Worm (Caenorhabditis elegans): Measurements from ENCODE around the gene E01G6.2.
"Not testable (repeated sequence)": the region's sequence is repeated elsewhere in the genome, so short reads cannot be mapped to it uniquely, and the experiment has no call there.

The E01G6.2 gene

ce11 chrX:12304231-12304630, 47.8 kb downstream of the E01G6.2 start:
- TF ChIP-seq nhr-237 (tag; optimal IDR thresholded peaks at IDR 0.05) (no peak), arid-1 (GFP tag; conservative IDR thresholded peaks at IDR 0.05) (0 out of 2 replicates have a peak, but pooled peaks have one; percentile 13), ZK337.2 (GFP tag; IDR thresholded peaks at IDR 0.05) (no peak), nhr-77 (tag; optimal IDR thresholded peaks at IDR 0.05) (no peak), T20F7.1 (GFP tag; optimal IDR thresholded peaks at IDR 0.05) (no peak), ceh-44 (GFP tag; IDR thresholded peaks at IDR 0.05) (peak; percentile 47; the same call in 1 of the 2 replicates), zfp-3 (GFP tag; conservative IDR thresholded peaks at IDR 0.05) (no peak), Y105C5A.15 (GFP tag; IDR thresholded peaks at IDR 0.05) (no peak), hmg-1.1 (GFP tag; IDR thresholded peaks at IDR 0.05) (no peak), unc-62 (GFP tag; optimal IDR thresholded peaks at IDR 0.05 in 1 of 2) (no peak), unc-62 (tag; optimal IDR thresholded peaks at IDR 0.05) (no peak), D1046.2 (GFP tag; IDR thresholded peaks at IDR 0.05) (0 out of 2 replicates have a peak, but pooled peaks have one; percentile 31)

- TF ChIP-seq nhr-28 (tag; optimal IDR thresholded peaks at IDR 0.05) (no peak), madf-5 (GFP tag; IDR thresholded peaks at IDR 0.05) (no peak), nhr-102 (tag; optimal IDR thresholded peaks at IDR 0.05) (no peak), gei-8 (GFP tag; optimal IDR thresholded peaks at IDR 0.05) (no peak), zfp-3 (GFP tag; conservative IDR thresholded peaks at IDR 0.05) (no peak), ceh-62 (tag; optimal IDR thresholded peaks at IDR 0.05) (no peak), vab-7 (GFP tag; IDR thresholded peaks at IDR 0.05) (no peak), ces-1 (GFP tag; optimal IDR thresholded peaks at IDR 0.05) (no peak), unc-39 (tag; optimal IDR thresholded peaks at IDR 0.05) (no peak), pqm-1 (tag; optimal IDR thresholded peaks at IDR 0.05) (no peak), lsy-2 (tag; optimal IDR thresholded peaks at IDR 0.05) (no peak), lir-3 (tag; optimal IDR thresholded peaks at IDR 0.05) (no peak), Y48G9A.11 (GFP tag; IDR thresholded peaks at IDR 0.05) (no peak), aha-1 (tag) (no peak), aly-2 (tag; optimal IDR thresholded peaks at IDR 0.05) (no peak)
Measured at ce11 chrX:12306565-12306964, 50.1 kb downstream of the E01G6.2 start, which contains the start of gene phf-32. Gene phf-32, plus strand, starts transcription at chrX:12306865.

DNA sequence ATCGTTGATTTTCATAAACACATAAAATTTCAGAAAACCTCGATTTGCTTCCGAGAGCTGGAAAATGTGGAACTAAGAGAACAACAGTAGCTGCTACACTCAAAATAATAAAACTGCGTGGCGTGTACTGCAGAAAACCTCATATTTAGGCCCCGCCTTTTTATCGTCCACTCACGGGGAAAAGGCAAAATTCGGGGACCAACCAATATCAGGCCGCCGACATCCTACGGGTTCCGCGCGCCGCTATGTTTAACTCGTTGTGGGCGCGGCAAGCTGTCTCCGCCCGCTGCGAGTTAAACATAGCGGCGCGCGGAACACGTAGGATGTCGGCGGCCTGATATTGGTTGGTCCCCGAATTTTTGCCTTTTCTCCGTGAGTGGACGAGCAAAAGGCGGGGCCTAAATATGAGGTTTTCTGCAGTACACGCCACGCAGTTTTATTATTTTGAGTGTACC, 51.6 kb downstream of the E01G6.2 start, which contains the start of gene F17A2.16:
F17A2.16 (plus strand) TSS at position 405 of the 455 bp plus-strand sequence.
- TF ChIP-seq snpc-1.2 (GFP tag; IDR thresholded peaks at IDR 0.05) (peak; percentile 82), unc-62 (GFP tag; optimal IDR thresholded peaks at IDR 0.05 in 1 of 2) (peak in 1 of 2 experiments; percentile 54)
- not testable (repeated sequence) for TF ChIP-seq unc-62 (tag; optimal IDR thresholded peaks at IDR 0.05)

Data from whole organism, L4 larva.